Worm (Caenorhabditis elegans): ENCODE measurements around the gene C04G2.5.

DNA sequence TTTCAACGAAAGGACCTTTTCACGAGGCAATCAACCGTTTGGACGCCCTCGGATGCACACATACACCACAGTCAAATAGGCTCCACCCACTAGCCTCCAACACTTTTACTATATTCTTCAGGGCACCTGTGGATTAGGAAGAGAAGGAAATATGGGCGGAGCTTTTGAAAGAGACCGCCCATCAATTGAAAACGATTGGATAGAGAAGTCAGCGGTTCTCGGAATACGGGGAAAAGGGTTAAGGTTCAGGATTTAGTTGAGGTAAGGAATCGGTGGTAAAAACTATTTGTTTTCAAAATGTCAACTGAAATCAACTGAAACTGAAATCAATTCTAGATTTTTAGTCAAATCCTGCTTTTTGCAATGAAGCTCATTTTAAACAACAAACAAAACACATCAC, 15.3 kb upstream of the C04G2.5 start, which contains the start of gene egl-38:
- TF ChIP-seq bed-3 (GFP tag; optimal IDR thresholded peaks at IDR 0.05) (no peak), unc-62 (GFP tag; optimal IDR thresholded peaks at IDR 0.05) (no peak), nhr-76 (tag; optimal IDR thresholded peaks at IDR 0.05) (no peak), mep-1 (tag; optimal IDR thresholded peaks at IDR 0.05) (no peak), zip-8 (tag; optimal IDR thresholded peaks at IDR 0.05) (no peak), nhr-237 (tag; optimal IDR thresholded peaks at IDR 0.05) (no peak), ces-1 (GFP tag; optimal IDR thresholded peaks at IDR 0.05) (no peak), pha-4 (tag; optimal IDR thresholded peaks at IDR 0.05) (no peak), blmp-1 (tag; optimal IDR thresholded peaks at IDR 0.05) (no peak), ztf-11 (tag; optimal IDR thresholded peaks at IDR 0.05) (no peak)

Data from whole organism, mixed stage, embryonic.